Worm (Caenorhabditis elegans) whole organism, L2 larva: ENCODE data around the gene ggtb-1.

Experiments
- C34F6.9 ChIP-seq: fragments of 150-350 bp; optimal IDR thresholded peaks from 2 replicates; lab custom pipeline; 2014; ENCODE audit warnings: missing biosample characterization, missing genetic modification characterization
- R02D3.7 ChIP-seq: fragments of 150-350 bp; optimal IDR thresholded peaks from 2 replicates; lab custom pipeline; 2014; ENCODE audit warnings: missing biosample characterization, missing genetic modification characterization
- Y55F3AM.14 ChIP-seq: fragments of 200-800 bp; sonication (Bioruptor generic); optimal IDR thresholded peaks from 2 replicates; lab custom pipeline; 2018; ENCODE audit warnings: mild to moderate bottlenecking, missing genetic modification characterization, missing compliant biosample characterization
- ZK546.5 ChIP-seq: sonication (generic microtip); optimal IDR thresholded peaks from 2 replicates; lab custom pipeline; 2017; ENCODE audit warnings: missing biosample characterization, missing genetic modification characterization
- alr-1 ChIP-seq: fragments of 150-350 bp; optimal IDR thresholded peaks from 2 replicates; lab custom pipeline; 2014; ENCODE audit warnings: missing biosample characterization, missing genetic modification characterization
- aly-2 ChIP-seq: fragments of 150-350 bp; optimal IDR thresholded peaks from 2 replicates; lab custom pipeline; 2014; ENCODE audit warnings: missing biosample characterization, missing genetic modification characterization
- ama-1 ChIP-seq: fragments of 150-350 bp; optimal IDR thresholded peaks from 2 replicates; lab custom pipeline; 2018; ENCODE audit warnings: inconsistent platforms
- blmp-1 ChIP-seq: sonication (generic microtip); optimal IDR thresholded peaks from 2 replicates; lab custom pipeline; 2017; ENCODE audit warnings: missing genetic modification characterization, mild to moderate bottlenecking, missing compliant biosample characterization, antibody characterized with exemption, moderate library complexity; ENCODE audit not compliant: insufficient read depth
- ceh-16 ChIP-seq: fragments of 150-350 bp; optimal IDR thresholded peaks from 2 replicates; lab custom pipeline; 2014; ENCODE audit warnings: missing biosample characterization, missing genetic modification characterization
- ceh-82 ChIP-seq: fragments of 150-350 bp; optimal IDR thresholded peaks from 2 replicates; lab custom pipeline; 2014; ENCODE audit warnings: missing biosample characterization, missing genetic modification characterization
- crh-2 ChIP-seq: sonication (generic microtip); optimal IDR thresholded peaks from 2 replicates; lab custom pipeline; 2017; ENCODE audit warnings: missing biosample characterization, missing genetic modification characterization
- dmd-4 ChIP-seq: sonication (generic microtip); optimal IDR thresholded peaks from 2 replicates; lab custom pipeline; 2017; ENCODE audit warnings: missing biosample characterization, missing genetic modification characterization
- egl-27 ChIP-seq: sonication (generic microtip); optimal IDR thresholded peaks from 3 replicates; lab custom pipeline; 2017; ENCODE audit warnings: missing biosample characterization, missing genetic modification reagents, missing genetic modification characterization
- elt-1 ChIP-seq: fragments of 150-350 bp; optimal IDR thresholded peaks from 2 replicates; lab custom pipeline; 2014; ENCODE audit warnings: missing biosample characterization, missing genetic modification characterization
- elt-3 ChIP-seq: sonication (generic microtip); optimal IDR thresholded peaks from 2 replicates; lab custom pipeline; 2017; ENCODE audit warnings: missing biosample characterization, missing genetic modification characterization
- fos-1 ChIP-seq: fragments of 150-350 bp; optimal IDR thresholded peaks from 2 replicates; lab custom pipeline; 2014; ENCODE audit warnings: missing biosample characterization, missing genetic modification characterization
- gmeb-1 ChIP-seq: fragments of 150-350 bp; optimal IDR thresholded peaks from 2 replicates; lab custom pipeline; 2014; ENCODE audit warnings: missing biosample characterization, missing genetic modification characterization
- lin-11 ChIP-seq: fragments of 150-350 bp; sonication (generic microtip); optimal IDR thresholded peaks from 2 replicates; lab custom pipeline; 2014; ENCODE audit warnings: missing biosample characterization, missing genetic modification characterization, inconsistent platforms, mixed read lengths
- lin-13 ChIP-seq: fragments of 150-350 bp; optimal IDR thresholded peaks from 2 replicates; lab custom pipeline; 2014; ENCODE audit warnings: missing biosample characterization, missing genetic modification reagents, missing genetic modification characterization
- lin-39 ChIP-seq: fragments of 150-350 bp; optimal IDR thresholded peaks from 2 replicates; lab custom pipeline; 2014; ENCODE audit warnings: missing biosample characterization, missing genetic modification reagents, missing genetic modification characterization
- lsy-2 ChIP-seq, 2 experiments: fragments of 150-350 bp in 1 of 2; sonication (generic microtip) in 1 of 2; optimal IDR thresholded peaks; 2 replicates each; lab custom pipeline; 2014 to 2017; ENCODE audit warnings: missing biosample characterization in 2 of 2, missing genetic modification characterization in 2 of 2
- mab-5 ChIP-seq: fragments of 150-350 bp; optimal IDR thresholded peaks from 2 replicates; lab custom pipeline; 2014; ENCODE audit warnings: missing biosample characterization, missing genetic modification characterization
- mbf-1 ChIP-seq: sonication (generic microtip); optimal IDR thresholded peaks from 2 replicates; lab custom pipeline; 2017; ENCODE audit warnings: missing biosample characterization, missing genetic modification characterization
- mdl-1 ChIP-seq, 2 experiments: fragments of 150-350 bp in 1 of 2; sonication (generic microtip) in 1 of 2; optimal IDR thresholded peaks; 2 replicates each; lab custom pipeline; 2017; ENCODE audit warnings: missing biosample characterization in 2 of 2, missing genetic modification characterization in 2 of 2
- nhr-10 ChIP-seq: sonication (generic microtip); optimal IDR thresholded peaks from 2 replicates; lab custom pipeline; 2017; ENCODE audit warnings: missing biosample characterization, missing genetic modification characterization
- nhr-11 ChIP-seq: fragments of 150-350 bp; optimal IDR thresholded peaks from 2 replicates; lab custom pipeline; 2014; ENCODE audit warnings: missing biosample characterization, missing genetic modification characterization
- nhr-129 ChIP-seq: fragments of 150-350 bp; optimal IDR thresholded peaks from 2 replicates; lab custom pipeline; 2014; ENCODE audit warnings: missing biosample characterization, missing genetic modification characterization
- nhr-21 ChIP-seq: fragments of 150-350 bp; optimal IDR thresholded peaks from 2 replicates; lab custom pipeline; 2014; ENCODE audit warnings: missing biosample characterization, missing genetic modification characterization
- nhr-23 ChIP-seq: fragments of 150-350 bp; optimal IDR thresholded peaks from 2 replicates; lab custom pipeline; 2014; ENCODE audit warnings: missing biosample characterization, missing genetic modification reagents, missing genetic modification characterization
- nhr-237 ChIP-seq: fragments of 150-350 bp; optimal IDR thresholded peaks from 2 replicates; lab custom pipeline; 2014; ENCODE audit warnings: missing biosample characterization, missing genetic modification characterization
- nhr-25 ChIP-seq: fragments of 150-350 bp; sonication (generic microtip); optimal IDR thresholded peaks from 3 replicates; lab custom pipeline; 2014; ENCODE audit warnings: missing biosample characterization, missing genetic modification characterization
- nhr-6 ChIP-seq: fragments of 150-350 bp; optimal IDR thresholded peaks from 2 replicates; lab custom pipeline; 2014; ENCODE audit warnings: missing biosample characterization, missing genetic modification characterization
- nhr-77 ChIP-seq: fragments of 150-350 bp; optimal IDR thresholded peaks from 2 replicates; lab custom pipeline; 2014; ENCODE audit warnings: missing biosample characterization, missing genetic modification characterization
- peb-1 ChIP-seq: fragments of 150-350 bp; optimal IDR thresholded peaks from 2 replicates; lab custom pipeline; 2014; ENCODE audit warnings: missing biosample characterization, missing genetic modification characterization
- sem-4 ChIP-seq: fragments of 150-350 bp; optimal IDR thresholded peaks from 2 replicates; lab custom pipeline; 2014; ENCODE audit warnings: missing biosample characterization, missing genetic modification reagents, missing genetic modification characterization
- skn-1 ChIP-seq: sonication (generic microtip); optimal IDR thresholded peaks from 2 replicates; lab custom pipeline; 2017; ENCODE audit warnings: missing biosample characterization, missing genetic modification characterization
- sma-3 ChIP-seq: sonication (generic microtip); optimal IDR thresholded peaks from 2 replicates; lab custom pipeline; 2016; ENCODE audit warnings: missing genetic modification reagents, missing genetic modification characterization, missing compliant biosample characterization
- sma-9 ChIP-seq, 2 experiments: fragments of 150-350 bp in 1 of 2; sonication (generic microtip) in 1 of 2; optimal IDR thresholded peaks; 2 replicates each; lab custom pipeline; 2014 to 2016; ENCODE audit warnings: missing genetic modification characterization in 2 of 2, mild to moderate bottlenecking in 1 of 2, missing biosample characterization in 1 of 2, missing compliant biosample characterization in 1 of 2, missing genetic modification reagents in 1 of 2, moderate library complexity in 1 of 2
- snpc-4 ChIP-seq: fragments of 150-350 bp; optimal IDR thresholded peaks from 2 replicates; lab custom pipeline; 2014; ENCODE audit warnings: missing biosample characterization, missing genetic modification characterization
- unc-39 ChIP-seq: fragments of 150-350 bp; optimal IDR thresholded peaks from 2 replicates; lab custom pipeline; 2014; ENCODE audit warnings: missing biosample characterization, missing genetic modification characterization
- unc-55 ChIP-seq: fragments of 150-350 bp; sonication (generic microtip); optimal IDR thresholded peaks from 3 replicates; lab custom pipeline; 2014; ENCODE audit warnings: missing biosample characterization, missing genetic modification reagents, missing genetic modification characterization
- zag-1 ChIP-seq: fragments of 150-350 bp; optimal IDR thresholded peaks from 2 replicates; lab custom pipeline; 2014; ENCODE audit warnings: missing biosample characterization, missing genetic modification characterization
- ztf-1 ChIP-seq: fragments of 200-800 bp; sonication (Bioruptor generic); conservative IDR thresholded peaks from 2 replicates; pipeline ENCODE4 v1.3.6; 2022; ENCODE audit warnings: missing genetic modification characterization, missing compliant biosample characterization
- ztf-11 ChIP-seq: sonication (generic microtip); optimal IDR thresholded peaks from 2 replicates; lab custom pipeline; 2017; ENCODE audit warnings: missing biosample characterization, missing genetic modification characterization
- ztf-4 ChIP-seq: fragments of 150-350 bp; optimal IDR thresholded peaks from 2 replicates; lab custom pipeline; 2014; ENCODE audit warnings: missing biosample characterization, missing genetic modification characterization

ggtb-1 gene

ce11 chrIII:7153747-7154238 is 20.2 kb downstream of the ggtb-1 start, which contains the start of gene ogt-1 (continued):
- TF ChIP-seq blmp-1 (tag; lab: Kevin White, UChicago) = peak; percentile 66
- peak; percentile 95 for TF ChIP-seq crh-2 (tag; lab: Kevin White, UChicago)
- TF ChIP-seq sma-9 (GFP tag; optimal IDR thresholded peaks at IDR 0.05; lab: Kevin White, UChicago) = peak; percentile 98
- no peak for TF ChIP-seq sma-9 (tag; optimal IDR thresholded peaks at IDR 0.05; lab: Kevin White, UChicago)
- TF ChIP-seq elt-1 (tag; lab: Kevin White, UChicago) = no peak
- TF ChIP-seq sem-4 (tag; lab: Kevin White, UChicago) = peak; percentile 88
- TF ChIP-seq ztf-11 (tag; lab: Kevin White, UChicago) = no peak
- TF ChIP-seq nhr-23 = no peak
- TF ChIP-seq skn-1 (tag; lab: Kevin White, UChicago) = no peak
- peak; percentile 58 for TF ChIP-seq zag-1 (tag; lab: Kevin White, UChicago)
- no peak for TF ChIP-seq R02D3.7 (tag; lab: Kevin White, UChicago)
- no peak for TF ChIP-seq nhr-77
- peak; percentile 80 for TF ChIP-seq snpc-4 (tag; lab: Kevin White, UChicago)
- TF ChIP-seq nhr-25 (tag; lab: Kevin White, UChicago) = peak; percentile 94
- TF ChIP-seq ceh-82 (tag; lab: Kevin White, UChicago) = no peak
- peak; percentile 39 for TF ChIP-seq Y55F3AM.14
- TF ChIP-seq elt-3 = no peak
- peak; percentile 64 for TF ChIP-seq mab-5 (tag; lab: Kevin White, UChicago)
- no peak for TF ChIP-seq dmd-4 (tag; lab: Kevin White, UChicago)
- peak; percentile 79 for TF ChIP-seq fos-1 (tag; lab: Kevin White, UChicago)
- TF ChIP-seq nhr-21 (tag; lab: Kevin White, UChicago) = peak; percentile 72
- TF ChIP-seq sma-3 (GFP tag; lab: Kevin White, UChicago) = peak; percentile 86
- peak; percentile 71 to 85 for TF ChIP-seq mdl-1 (tag; optimal IDR thresholded peaks at IDR 0.05; lab: Kevin White, UChicago)

ce11 chrIII:7154526-7154925 is 21.0 kb downstream of the ggtb-1 start:
- TF ChIP-seq unc-39 (no peak), snpc-4 (tag; lab: Kevin White, UChicago) (no peak), crh-2 (tag; lab: Kevin White, UChicago) (peak; percentile 50), aly-2 (no peak), peb-1 (tag; lab: Kevin White, UChicago) (no peak), fos-1 (tag; lab: Kevin White, UChicago) (no peak), skn-1 (tag; lab: Kevin White, UChicago) (peak; percentile 13), C34F6.9 (tag; lab: Kevin White, UChicago) (no peak), R02D3.7 (tag; lab: Kevin White, UChicago) (no peak), ama-1 (no peak), egl-27 (no peak), lsy-2 (tag; optimal IDR thresholded peaks at IDR 0.05; lab: Kevin White, UChicago) (no peak), ztf-11 (tag; lab: Kevin White, UChicago) (no peak), ceh-16 (tag; lab: Kevin White, UChicago) (no peak), nhr-6 (tag; lab: Kevin White, UChicago) (no peak), nhr-11 (no peak), lin-11 (no peak), sma-9 (GFP tag; optimal IDR thresholded peaks at IDR 0.05; lab: Kevin White, UChicago) (peak; percentile 40), sma-9 (tag; optimal IDR thresholded peaks at IDR 0.05; lab: Kevin White, UChicago) (no peak), lin-13 (GFP tag; lab: Kevin White, UChicago) (no peak), nhr-10 (no peak), unc-55 (GFP tag; lab: Kevin White, UChicago) (peak; percentile 28), nhr-237 (tag; lab: Kevin White, UChicago) (no peak), lin-39 (tag; lab: Kevin White, UChicago) (no peak)

- TF ChIP-seq sem-4 (tag; lab: Kevin White, UChicago) = peak; percentile 92
- no peak for TF ChIP-seq ceh-82 (tag; lab: Kevin White, UChicago)
- peak; percentile 94 for TF ChIP-seq nhr-129 (tag; lab: Kevin White, UChicago)
- no peak for TF ChIP-seq peb-1 (tag; lab: Kevin White, UChicago)
- TF ChIP-seq alr-1 (tag; lab: Kevin White, UChicago) = no peak
- TF ChIP-seq crh-2 (tag; lab: Kevin White, UChicago) = peak; percentile 95
- peak; percentile 79 for TF ChIP-seq ama-1
- peak; percentile 92 for TF ChIP-seq nhr-25 (tag; lab: Kevin White, UChicago)
- TF ChIP-seq skn-1 (tag; lab: Kevin White, UChicago) = no peak
- peak; percentile 35 for TF ChIP-seq lin-39 (tag; lab: Kevin White, UChicago)
- TF ChIP-seq ztf-11 (tag; lab: Kevin White, UChicago) = peak; percentile 69
- TF ChIP-seq lin-11 = peak; percentile 86
- TF ChIP-seq egl-27 = peak; percentile 100
- peak; percentile 87 for TF ChIP-seq Y55F3AM.14
- peak; percentile 64 for TF ChIP-seq ZK546.5 (tag; lab: Kevin White, UChicago)
- TF ChIP-seq gmeb-1 (tag; lab: Kevin White, UChicago) = peak; percentile 77
- TF ChIP-seq ztf-4 (tag; lab: Kevin White, UChicago) = peak; percentile 92
- TF ChIP-seq fos-1 (tag; lab: Kevin White, UChicago) = peak; percentile 78
- peak; percentile 98 for TF ChIP-seq sma-9 (GFP tag; optimal IDR thresholded peaks at IDR 0.05; lab: Kevin White, UChicago)
- TF ChIP-seq sma-9 (tag; optimal IDR thresholded peaks at IDR 0.05; lab: Kevin White, UChicago) = peak; percentile 38
- no peak for TF ChIP-seq nhr-77
- TF ChIP-seq lsy-2 (tag; optimal IDR thresholded peaks at IDR 0.05; lab: Kevin White, UChicago) = peak; percentile 74 to 95
- TF ChIP-seq zag-1 (tag; lab: Kevin White, UChicago) = peak; percentile 93
- no peak for TF ChIP-seq R02D3.7 (tag; lab: Kevin White, UChicago)
- TF ChIP-seq elt-1 (tag; lab: Kevin White, UChicago) = no peak
- peak; percentile 75 for TF ChIP-seq nhr-10
- TF ChIP-seq C34F6.9 (tag; lab: Kevin White, UChicago) = peak; percentile 97
- no peak for TF ChIP-seq mbf-1 (tag; lab: Kevin White, UChicago)
- no peak for TF ChIP-seq nhr-11
- TF ChIP-seq lin-13 (GFP tag; lab: Kevin White, UChicago) = peak; percentile 90
- peak; percentile 96 for TF ChIP-seq nhr-6 (tag; lab: Kevin White, UChicago)
- no peak for TF ChIP-seq ztf-1 (GFP tag; lab: Robert Waterston, UW)
Observed at ce11 chrIII:7155631-7156030, 22.1 kb downstream of the ggtb-1 start.
